Comparison of ENCODE assay signal across 5 worm cellular contexts in the genomic region with DNA sequence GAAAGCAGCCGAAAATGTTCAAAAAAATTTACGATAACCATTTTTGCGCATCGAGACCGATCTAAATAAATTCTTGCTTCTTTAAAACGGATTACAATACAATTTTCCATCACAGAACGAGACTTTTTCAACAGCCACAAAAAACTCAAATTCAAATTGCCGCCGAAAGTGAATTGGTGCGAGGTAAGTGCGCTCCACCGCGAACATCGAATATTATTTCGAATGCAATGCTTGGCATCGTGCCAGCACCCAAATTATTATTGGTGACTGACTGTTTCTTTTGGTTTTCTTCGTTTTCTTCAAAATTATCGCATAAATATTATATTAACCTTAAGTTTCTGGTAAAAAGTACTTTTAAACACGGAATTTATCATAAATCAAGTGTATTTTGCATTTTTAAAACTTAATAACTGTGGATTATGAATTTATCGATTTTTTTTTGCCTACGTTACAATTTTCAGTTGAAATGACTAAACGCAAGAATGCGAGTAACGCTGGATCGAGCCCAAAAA.
A peak's percentile ranks its signal among the peaks of the same experiment; 100 is the strongest.
TF ChIP-seq lines count a peak whose summit lies in the region.

Gene penr-1 (plus strand): TSS at position 462 of the 512 bp plus-strand sequence.

TF ChIP-seq in whole organism, L1 larva, 84 proteins besides CTCF, POLR2A, EP300 and RAD21 (continues in another document):
- TF ChIP-seq snpc-4 (tag; optimal IDR thresholded peaks at IDR 0.05; lab: Kevin White, UChicago) (no peak), nhr-47 (tag; optimal IDR thresholded peaks at IDR 0.05; lab: Kevin White, UChicago) (peak; percentile 71), dpl-1 (GFP tag; optimal IDR thresholded peaks at IDR 0.05; lab: Kevin White, UChicago) (peak; percentile 88 to 94 (median 92)), pax-3 (tag; optimal IDR thresholded peaks at IDR 0.05; lab: Kevin White, UChicago) (no peak), ztf-4 (tag; optimal IDR thresholded peaks at IDR 0.05; lab: Kevin White, UChicago) (no peak), nhr-237 (tag; optimal IDR thresholded peaks at IDR 0.05; lab: Kevin White, UChicago) (peak; percentile 6), egl-27 (tag; optimal IDR thresholded peaks at IDR 0.05; lab: Kevin White, UChicago) (no peak), aha-1 (tag; optimal IDR thresholded peaks at IDR 0.05; lab: Kevin White, UChicago) (no peak), snu-23 (GFP tag; optimal IDR thresholded peaks at IDR 0.05; lab: Kevin White, UChicago) (peak; percentile 71), elt-3 (tag; optimal IDR thresholded peaks at IDR 0.05; lab: Kevin White, UChicago) (peak in 2 of 6 experiments; percentile 2 to 43), nhr-12 (tag; optimal IDR thresholded peaks at IDR 0.05; lab: Kevin White, UChicago) (no peak), hlh-17 (GFP tag; optimal IDR thresholded peaks at IDR 0.05; lab: Kevin White, UChicago; ENCODE audit: borderline replicate concordance) (no peak), lin-39 (tag; optimal IDR thresholded peaks at IDR 0.05; lab: Kevin White, UChicago) (peak; percentile 20), unc-86 (tag; optimal IDR thresholded peaks at IDR 0.05; lab: Kevin White, UChicago) (peak; percentile 35), mep-1 (tag; optimal IDR thresholded peaks at IDR 0.05; lab: Kevin White, UChicago) (peak; percentile 19), lin-13 (GFP tag; optimal IDR thresholded peaks at IDR 0.05; lab: Kevin White, UChicago) (peak; percentile 37), skn-1 (tag; optimal IDR thresholded peaks at IDR 0.05; lab: Kevin White, UChicago) (peak; percentile 38)

TF ChIP-seq in whole organism, L3 larva, 47 proteins besides CTCF, POLR2A, EP300 and RAD21:
- TF ChIP-seq nhr-25 (tag; optimal IDR thresholded peaks at IDR 0.05; lab: Kevin White, UChicago) (peak; percentile 53), hmg-11 (tag; optimal IDR thresholded peaks at IDR 0.05; lab: Kevin White, UChicago) (peak; percentile 62), ztf-11 (tag; optimal IDR thresholded peaks at IDR 0.05; lab: Kevin White, UChicago) (no peak), egl-5 (tag; optimal IDR thresholded peaks at IDR 0.05; lab: Kevin White, UChicago) (peak; percentile 63), daf-12 (tag; optimal IDR thresholded peaks at IDR 0.05; lab: Kevin White, UChicago) (no peak), lin-15B (tag; optimal IDR thresholded peaks at IDR 0.05; lab: Kevin White, UChicago) (peak; percentile 74), lin-39 (tag; optimal IDR thresholded peaks at IDR 0.05; lab: Kevin White, UChicago) (peak; percentile 1), skn-1 (tag; optimal IDR thresholded peaks at IDR 0.05; lab: Kevin White, UChicago) (no peak), pha-4 (tag; optimal IDR thresholded peaks at IDR 0.05; lab: Kevin White, UChicago) (peak; percentile 64), nhr-23 (tag; optimal IDR thresholded peaks at IDR 0.05; lab: Kevin White, UChicago) (peak; percentile 60), aly-2 (tag; optimal IDR thresholded peaks at IDR 0.05; lab: Kevin White, UChicago) (no peak), nfya-1 (tag; optimal IDR thresholded peaks at IDR 0.05; lab: Kevin White, UChicago; ENCODE audit: insufficient read depth) (peak; percentile 69), elt-2 (tag; optimal IDR thresholded peaks at IDR 0.05; lab: Kevin White, UChicago) (peak; percentile 23)

TF ChIP-seq in whole organism, early embryonic, 17 proteins besides CTCF, POLR2A, EP300 and RAD21:
- no peak for TF ChIP-seq tbx-37 (GFP tag; conservative IDR thresholded peaks at IDR 0.05; lab: Robert Waterston, UW)
- TF ChIP-seq F13C5.2 (tag; optimal IDR thresholded peaks at IDR 0.05; lab: Kevin White, UChicago): peak; percentile 19
TF ChIP-seq in whole organism, early embryonic: peak in this region for 1.

TF ChIP-seq in whole organism, midembryonic, 9 proteins besides CTCF, POLR2A, EP300 and RAD21:
- TF ChIP-seq T22C8.4 (GFP tag; IDR thresholded peaks at IDR 0.05; lab: Robert Waterston, UW): 0 out of 2 replicates have a peak, but pooled peaks have one; percentile 35
- TF ChIP-seq med-1 (GFP tag; optimal IDR thresholded peaks at IDR 0.05; lab: Kevin White, UChicago; ENCODE audit: insufficient read depth): no peak
- TF ChIP-seq klf-2 (GFP tag; conservative IDR thresholded peaks at IDR 0.05; lab: Robert Waterston, UW): no peak

TF ChIP-seq in whole organism, young adult, 124 proteins besides CTCF, POLR2A, EP300 and RAD21:
- TF ChIP-seq nhr-120 (GFP tag; IDR thresholded peaks at IDR 0.05; lab: Robert Waterston, UW): no peak
- TF ChIP-seq nhr-90 (tag; optimal IDR thresholded peaks at IDR 0.05; lab: Kevin White, UChicago): no peak
- TF ChIP-seq lin-35 (GFP tag; optimal IDR thresholded peaks at IDR 0.05; lab: Kevin White, UChicago): peak in 2 of 3 experiments; percentile 24 to 76
- TF ChIP-seq nhr-179 (tag; optimal IDR thresholded peaks at IDR 0.05; lab: Kevin White, UChicago): no peak
- TF ChIP-seq efl-1 (GFP tag; optimal IDR thresholded peaks at IDR 0.05; lab: Kevin White, UChicago): peak; percentile 79
- no peak for TF ChIP-seq pbrm-1 (GFP tag; IDR thresholded peaks at IDR 0.05; lab: Robert Waterston, UW)
- TF ChIP-seq D2030.7 (GFP tag; IDR thresholded peaks at IDR 0.05; lab: Robert Waterston, UW): peak; percentile 37; the same call in 1 of the 2 replicates
- peak; percentile 8 for TF ChIP-seq xnd-1 (tag; optimal IDR thresholded peaks at IDR 0.05; lab: Kevin White, UChicago)
- peak; percentile 56 for TF ChIP-seq dpl-1 (GFP tag; optimal IDR thresholded peaks at IDR 0.05; lab: Kevin White, UChicago)
- no peak for TF ChIP-seq attf-6 (GFP tag; IDR thresholded peaks at IDR 0.05; lab: Robert Waterston, UW)
- peak; percentile 90 for TF ChIP-seq mcd-1 (GFP tag; IDR thresholded peaks at IDR 0.05; lab: Robert Waterston, UW)
- TF ChIP-seq lin-54 (GFP tag; optimal IDR thresholded peaks at IDR 0.05; lab: Kevin White, UChicago): peak; percentile 95
- no peak for TF ChIP-seq F37B4.10 (GFP tag; IDR thresholded peaks at IDR 0.05; lab: Robert Waterston, UW)
- peak; percentile 39 for TF ChIP-seq ztf-18 (tag; optimal IDR thresholded peaks at IDR 0.05; lab: Kevin White, UChicago)
- TF ChIP-seq rpc-1 (optimal IDR thresholded peaks at IDR 0.05; lab: Kevin White, UChicago): no peak
- no peak for TF ChIP-seq rpc-1 (tag; optimal IDR thresholded peaks at IDR 0.05; lab: Kevin White, UChicago)
- TF ChIP-seq snpc-4 (GFP tag; optimal IDR thresholded peaks at IDR 0.05; lab: Kevin White, UChicago): no peak
- peak in 1 of 4 experiments; percentile 1 for TF ChIP-seq snpc-4 (tag; optimal IDR thresholded peaks at IDR 0.05; lab: Kevin White, UChicago)
- TF ChIP-seq mes-4 (tag; optimal IDR thresholded peaks at IDR 0.05; lab: Kevin White, UChicago): no peak
- TF ChIP-seq die-1 (tag; optimal IDR thresholded peaks at IDR 0.05; lab: Kevin White, UChicago): no peak
- peak; percentile 18 for TF ChIP-seq lsl-1 (GFP tag; optimal IDR thresholded peaks at IDR 0.05; lab: Kevin White, UChicago)
- no peak for TF ChIP-seq bed-1 (GFP tag; IDR thresholded peaks at IDR 0.05; lab: Robert Waterston, UW)
- peak; percentile 27; the same call in 1 of the 2 replicates for TF ChIP-seq F33H1.4 (GFP tag; IDR thresholded peaks at IDR 0.05; lab: Robert Waterston, UW)

Comparison
In these comparisons a context has a peak if more than half of its experiments do, and no peak if none do; other contexts are left out.
1. Of the 8 proteins assayed by ChIP-seq in both whole organism, young adult and whole organism, L1 larva: peak only in whole organism, young adult: none; only in whole organism, L1 larva: nhr-90 and unc-130; in both: dpl-1, efl-1 and lin-35; in neither: 2; mixed calls (peak in some experiments, not most) for 1.